Fruit fly (Drosophila melanogaster): Measurements from ENCODE around the gene Cen.
A peak's percentile ranks its signal among the peaks of the same experiment; 100 is the strongest.

Gene Cen

DNA sequence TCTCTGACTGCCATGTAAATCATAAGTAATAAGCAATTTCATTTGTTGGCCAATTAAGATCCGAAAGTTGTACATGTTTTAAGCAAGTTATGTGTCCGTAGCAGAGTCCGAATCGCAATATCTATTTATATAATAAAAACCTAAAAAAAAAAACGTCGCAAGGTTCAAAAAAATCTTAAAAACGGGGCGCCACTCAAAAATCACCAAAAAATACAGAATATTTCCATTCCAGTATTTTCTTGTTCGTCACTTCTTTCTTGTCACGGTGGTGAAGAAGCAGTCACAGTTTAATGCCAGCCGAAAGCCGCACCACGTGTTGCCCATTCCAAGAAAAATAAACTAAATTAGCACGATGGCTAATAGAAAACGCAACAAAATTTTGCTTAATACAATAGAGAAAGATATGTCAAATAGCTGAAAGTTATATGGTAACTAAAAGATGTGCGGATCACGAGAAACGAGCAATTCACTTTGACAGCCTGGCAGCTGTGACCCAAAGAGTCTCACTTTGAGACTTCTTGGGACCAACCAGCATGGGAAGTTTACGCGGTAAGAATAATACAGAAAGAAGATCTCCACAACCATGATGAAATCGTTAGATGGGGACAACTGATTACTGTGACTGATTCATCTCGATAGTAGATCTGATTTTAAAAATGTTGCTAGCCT lies 34.3 kb downstream of the Cen start (continued):
- TF ChIP-seq Doc3 (GFP tag; IDR thresholded peaks at IDR 0.05; ENCODE audit: partially characterized antibody): no peak
- TF ChIP-seq Med (GFP tag): peak; percentile 82
- no peak for TF ChIP-seq shn (GFP tag; optimal IDR thresholded peaks at IDR 0.05)
- no peak for TF ChIP-seq ssp (GFP tag; IDR thresholded peaks at IDR 0.05)
- no peak for TF ChIP-seq HLH4C (GFP tag; IDR thresholded peaks at IDR 0.05; ENCODE audit: partially characterized antibody)
- TF ChIP-seq CG6813 (GFP tag; optimal IDR thresholded peaks at IDR 0.05): no peak
- peak in 1 of 2 experiments; percentile 73 for TF ChIP-seq crp (GFP tag; optimal IDR thresholded peaks at IDR 0.05)
- peak; percentile 0 for TF ChIP-seq ftz-f1 (GFP tag; optimal IDR thresholded peaks at IDR 0.05)
- peak; percentile 48 for TF ChIP-seq scrt (GFP tag; optimal IDR thresholded peaks at IDR 0.05)
- no peak for TF ChIP-seq Vsx1 (GFP tag; optimal IDR thresholded peaks at IDR 0.05)
- peak; percentile 8 for TF ChIP-seq CG10431 (GFP tag; optimal IDR thresholded peaks at IDR 0.05)
- TF ChIP-seq CoRest (tag; optimal IDR thresholded peaks at IDR 0.05): peak; percentile 21
- TF ChIP-seq CG4617 (GFP tag; optimal IDR thresholded peaks at IDR 0.05; ENCODE audit: borderline replicate concordance): peak; percentile 16
- peak; percentile 36 for TF ChIP-seq BEAF-32 (GFP tag; optimal IDR thresholded peaks at IDR 0.05)
- TF ChIP-seq klu (GFP tag; IDR thresholded peaks at IDR 0.05): no peak
- TF ChIP-seq CG10462 (GFP tag; optimal IDR thresholded peaks at IDR 0.05): no peak
- peak; percentile 96 for TF ChIP-seq dm (GFP tag; optimal IDR thresholded peaks at IDR 0.05)
- TF ChIP-seq CG14441 (GFP tag; IDR thresholded peaks at IDR 0.05): no peak
- TF ChIP-seq CG12155 (GFP tag; optimal IDR thresholded peaks at IDR 0.05): peak; percentile 14
- TF ChIP-seq CG1603 (tag; optimal IDR thresholded peaks at IDR 0.05): peak; percentile 42
- peak; percentile 23 for TF ChIP-seq CG2712 (tag; optimal IDR thresholded peaks at IDR 0.05)
- TF ChIP-seq stwl (tag; optimal IDR thresholded peaks at IDR 0.05): peak; percentile 58
- TF ChIP-seq CG10267 (tag; optimal IDR thresholded peaks at IDR 0.05): peak; percentile 24
- peak; percentile 11 for TF ChIP-seq pho (GFP tag; optimal IDR thresholded peaks at IDR 0.05)
- TF ChIP-seq CG14710 (tag; optimal IDR thresholded peaks at IDR 0.05): peak; percentile 24
- peak; percentile 63 for TF ChIP-seq CG12659 (GFP tag; optimal IDR thresholded peaks at IDR 0.05)
- no peak for TF ChIP-seq CG15011 (GFP tag; optimal IDR thresholded peaks at IDR 0.05)
- no peak for TF ChIP-seq usp (GFP tag; optimal IDR thresholded peaks at IDR 0.05)
- TF ChIP-seq MESR4 (GFP tag; optimal IDR thresholded peaks at IDR 0.05): peak; percentile 100
- no peak for TF ChIP-seq lab (GFP tag; optimal IDR thresholded peaks at IDR 0.05)

DNA sequence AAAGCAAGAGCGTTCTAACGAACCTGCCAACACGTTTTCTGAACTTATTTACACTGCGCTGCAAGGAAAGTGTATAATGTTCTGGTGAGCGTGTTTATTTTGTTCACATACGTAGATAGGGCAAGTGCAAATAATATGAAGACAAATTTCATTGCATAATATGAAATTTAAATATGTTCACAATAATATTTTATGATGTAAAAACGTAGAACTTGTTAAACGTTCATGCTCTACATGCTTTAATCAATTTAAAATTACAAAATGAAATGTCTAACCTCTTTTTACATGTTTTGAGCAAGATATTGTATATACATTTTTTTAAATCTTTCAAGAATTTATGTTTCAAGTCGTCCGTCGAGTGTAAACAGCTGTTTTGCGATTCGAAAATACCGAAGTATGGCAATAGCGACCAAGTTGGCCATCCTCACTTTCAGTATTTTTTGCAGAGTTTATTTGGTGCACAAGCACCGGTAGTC lies 36.2 kb downstream of the Cen start, which contains the start of the genes phr6-4 and CG2608:
TSS of gene phr6-4 (minus strand) at position 398 of the 476 bp plus-strand sequence.
TSS of gene CG2608 (plus strand) at position 429 of the 476 bp plus-strand sequence.
- peak; percentile 67; the same call in 1 of the 2 replicates for TF ChIP-seq peb (GFP tag; IDR thresholded peaks at IDR 0.05)
- TF ChIP-seq CG17359 (tag; optimal IDR thresholded peaks at IDR 0.05): peak; percentile 91
- TF ChIP-seq ham (GFP tag; IDR thresholded peaks at IDR 0.05): peak; percentile 62; the same call in 1 of the 2 replicates
- peak; percentile 85 for TF ChIP-seq CG6813 (GFP tag; optimal IDR thresholded peaks at IDR 0.05)
- peak; percentile 67 for TF ChIP-seq CG11696 (GFP tag; IDR thresholded peaks at IDR 0.05)
- peak; percentile 87 for TF ChIP-seq Rfx (GFP tag; IDR thresholded peaks at IDR 0.05)
- peak; percentile 87 for TF ChIP-seq CG15696 (tag; optimal IDR thresholded peaks at IDR 0.05)
- TF ChIP-seq dpn (GFP tag; optimal IDR thresholded peaks at IDR 0.05): peak; percentile 86 to 95
- TF ChIP-seq NFAT (GFP tag; IDR thresholded peaks at IDR 0.05): peak; percentile 83
- peak; percentile 79 for TF ChIP-seq CG9876 (GFP tag; optimal IDR thresholded peaks at IDR 0.05)
- TF ChIP-seq CG1233 (GFP tag; optimal IDR thresholded peaks at IDR 0.05): peak; percentile 92
- TF ChIP-seq CG10462 (GFP tag; optimal IDR thresholded peaks at IDR 0.05): peak; percentile 84
- peak; percentile 81 for TF ChIP-seq CG9609 (GFP tag; optimal IDR thresholded peaks at IDR 0.05)
- TF ChIP-seq cad (GFP tag; optimal IDR thresholded peaks at IDR 0.05): no peak
- TF ChIP-seq tap (tag; optimal IDR thresholded peaks at IDR 0.05): no peak
- no peak for TF ChIP-seq CG7745 (tag; optimal IDR thresholded peaks at IDR 0.05)
- TF ChIP-seq Ssrp (tag; optimal IDR thresholded peaks at IDR 0.05): peak; percentile 94
- TF ChIP-seq Camta (GFP tag; optimal IDR thresholded peaks at IDR 0.05): peak; percentile 86
- peak; percentile 46 for TF ChIP-seq crc (GFP tag; optimal IDR thresholded peaks at IDR 0.05)
- peak; percentile 58; the same call in 1 of the 2 replicates for TF ChIP-seq klu (GFP tag; IDR thresholded peaks at IDR 0.05)
- TF ChIP-seq zen2 (GFP tag; IDR thresholded peaks at IDR 0.05; ENCODE audit: partially characterized antibody): no peak
- TF ChIP-seq Nf-YB (GFP tag; optimal IDR thresholded peaks at IDR 0.05): peak; percentile 82

All from whole organism, embryonic.